Worm (Caenorhabditis elegans) whole organism, late embryonic: Measurements from ENCODE around the gene F18C5.9.

Source experiments
- ceh-9 ChIP-seq: sonication (generic microtip); optimal IDR thresholded peaks from 2 replicates; lab custom pipeline; 2016; ENCODE audit warnings: mild to moderate bottlenecking, missing genetic modification characterization, inconsistent platforms, missing compliant biosample characterization
- fkh-10 ChIP-seq: fragments of 150-350 bp; optimal IDR thresholded peaks from 2 replicates; lab custom pipeline; 2014; ENCODE audit warnings: missing biosample characterization, missing genetic modification reagents, missing genetic modification characterization
- nhr-11 ChIP-seq: fragments of 150-350 bp; optimal IDR thresholded peaks from 2 replicates; lab custom pipeline; 2014; ENCODE audit warnings: missing biosample characterization, missing genetic modification characterization
- pqm-1 ChIP-seq: sonication (generic microtip); optimal IDR thresholded peaks from 2 replicates; lab custom pipeline; 2016; ENCODE audit warnings: missing genetic modification characterization, missing compliant biosample characterization

DNA sequence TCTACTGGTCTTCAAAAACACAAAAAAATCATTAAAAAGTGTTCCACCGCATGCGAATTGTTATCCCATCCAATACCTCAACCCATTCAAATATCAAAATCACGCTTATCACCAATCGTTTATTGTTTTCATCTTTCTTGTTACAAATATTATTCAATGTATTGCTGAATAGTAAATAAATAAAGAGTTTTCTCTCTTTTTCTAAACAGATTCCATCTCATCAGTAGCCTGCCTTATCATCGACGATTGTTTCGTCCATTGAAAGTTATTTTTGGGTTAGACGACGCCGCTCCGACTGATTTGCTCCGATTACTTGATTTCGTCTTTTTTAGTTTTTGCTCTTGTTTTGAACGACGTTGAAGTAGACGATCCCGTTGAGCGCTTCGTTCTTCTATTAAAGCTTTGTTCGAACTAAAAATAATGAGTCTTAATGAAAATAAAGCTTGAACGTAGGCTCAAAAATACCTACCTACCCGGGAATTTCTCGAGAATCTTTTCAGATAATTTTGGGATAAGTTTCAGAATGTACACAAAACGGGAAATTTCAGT is 40.7 kb upstream of the F18C5.9 start:
- TF ChIP-seq ceh-9 (no peak), fkh-10 (no peak), nhr-11 (tag; lab: Kevin White, UChicago) (no peak), pqm-1 (tag; lab: Kevin White, UChicago) (no peak)
